Worm (Caenorhabditis elegans): ENCODE measurements around the gene mig-32.

Gene mig-32

ce11 chrIV:12047552-12048347 is 44.3 kb downstream of the mig-32 start, which contains the start of gene T12G3.4:
TSS of gene T12G3.4 (plus strand) at chrIV:12048256.
- TF ChIP-seq sea-2 (GFP tag; optimal IDR thresholded peaks at IDR 0.05) (no peak), pha-4 (tag; optimal IDR thresholded peaks at IDR 0.05) (peak; percentile 90)

DNA sequence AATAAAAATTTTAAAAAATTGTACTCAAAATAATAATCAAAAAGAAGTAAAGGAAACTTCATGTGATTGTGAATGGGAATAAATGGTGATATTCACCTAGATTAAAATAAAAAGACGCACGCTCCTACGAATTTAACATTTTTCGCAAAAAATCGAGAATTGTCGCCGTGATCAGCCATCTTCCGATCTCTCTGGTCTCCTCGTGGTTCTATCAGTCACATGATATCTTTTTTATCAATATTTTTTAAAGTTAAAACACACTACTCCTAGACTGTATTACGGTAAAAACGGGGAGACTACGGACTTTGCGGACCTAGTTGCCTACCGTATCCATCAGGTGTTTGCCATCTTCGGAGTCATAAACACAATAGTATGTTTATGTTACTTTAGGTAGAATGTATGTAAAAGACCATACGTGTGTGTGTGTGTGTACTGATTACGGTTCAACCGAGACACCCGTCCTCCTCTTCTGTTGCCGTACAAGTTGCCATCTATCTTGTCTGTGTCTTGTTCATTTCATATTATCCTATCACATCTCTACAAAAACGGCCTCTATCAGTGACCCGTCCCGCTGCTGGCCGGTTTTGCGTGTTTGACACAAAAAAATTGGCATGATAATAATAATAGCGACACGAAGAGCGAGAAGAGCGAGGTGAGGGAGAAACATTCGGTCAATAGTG is 45.3 kb downstream of the mig-32 start, which contains the start of gene T12G3.2:
TSS of gene T12G3.2 (minus strand) at position 444 of the 680 bp plus-strand sequence.
- TF ChIP-seq sea-2 (GFP tag; optimal IDR thresholded peaks at IDR 0.05) (no peak), hmg-11 (tag; optimal IDR thresholded peaks at IDR 0.05) (no peak), elt-1 (tag; optimal IDR thresholded peaks at IDR 0.05) (no peak), fkh-2 (tag; optimal IDR thresholded peaks at IDR 0.05) (no peak), nhr-43 (tag; optimal IDR thresholded peaks at IDR 0.05; ENCODE audit: poor library complexity, severe bottlenecking) (peak; percentile 16), ztf-4 (tag; optimal IDR thresholded peaks at IDR 0.05) (no peak), aly-2 (tag; optimal IDR thresholded peaks at IDR 0.05) (no peak), nfya-1 (tag; optimal IDR thresholded peaks at IDR 0.05; ENCODE audit: insufficient read depth) (no peak), lin-15B (tag; optimal IDR thresholded peaks at IDR 0.05) (no peak), elt-2 (tag; optimal IDR thresholded peaks at IDR 0.05) (peak; percentile 82), tbx-2 (tag; optimal IDR thresholded peaks at IDR 0.05) (no peak), pha-4 (tag; optimal IDR thresholded peaks at IDR 0.05) (peak; percentile 28), ceh-28 (tag; optimal IDR thresholded peaks at IDR 0.05) (peak; percentile 7), ceh-82 (tag; optimal IDR thresholded peaks at IDR 0.05) (no peak), mml-1 (tag; optimal IDR thresholded peaks at IDR 0.05) (no peak), skn-1 (tag; optimal IDR thresholded peaks at IDR 0.05) (no peak), R02D3.7 (tag; optimal IDR thresholded peaks at IDR 0.05) (no peak), nhr-67 (tag; optimal IDR thresholded peaks at IDR 0.05) (no peak), nhr-237 (tag; optimal IDR thresholded peaks at IDR 0.05) (no peak), egl-5 (tag; optimal IDR thresholded peaks at IDR 0.05) (no peak), elt-3 (tag; optimal IDR thresholded peaks at IDR 0.05) (peak in 1 of 3 experiments; percentile 59), egl-27 (tag; optimal IDR thresholded peaks at IDR 0.05) (no peak), nhr-12 (tag; optimal IDR thresholded peaks at IDR 0.05) (no peak), ceh-16 (tag; optimal IDR thresholded peaks at IDR 0.05) (no peak), jun-1 (tag; optimal IDR thresholded peaks at IDR 0.05) (peak; percentile 10), pqm-1 (tag; optimal IDR thresholded peaks at IDR 0.05) (peak; percentile 52), ama-1 (optimal IDR thresholded peaks at IDR 0.05) (no peak), nhr-77 (tag; optimal IDR thresholded peaks at IDR 0.05) (no peak), fkh-10 (GFP tag; optimal IDR thresholded peaks at IDR 0.05) (no peak), ztf-11 (tag; optimal IDR thresholded peaks at IDR 0.05) (no peak), fos-1 (tag; optimal IDR thresholded peaks at IDR 0.05) (no peak), nhr-23 (tag; optimal IDR thresholded peaks at IDR 0.05) (peak; percentile 13), lsy-12 (tag; optimal IDR thresholded peaks at IDR 0.05) (peak; percentile 1), ceh-9 (tag; optimal IDR thresholded peaks at IDR 0.05) (no peak), unc-62 (GFP tag; optimal IDR thresholded peaks at IDR 0.05) (no peak), daf-12 (tag; optimal IDR thresholded peaks at IDR 0.05) (no peak), unc-39 (tag; optimal IDR thresholded peaks at IDR 0.05) (no peak), nhr-25 (tag; optimal IDR thresholded peaks at IDR 0.05) (peak; percentile 1), nhr-76 (tag; optimal IDR thresholded peaks at IDR 0.05) (no peak), ZK546.5 (tag; optimal IDR thresholded peaks at IDR 0.05) (no peak), eor-1 (tag; optimal IDR thresholded peaks at IDR 0.05) (no peak), snpc-4 (tag; optimal IDR thresholded peaks at IDR 0.05) (no peak), zag-1 (tag; optimal IDR thresholded peaks at IDR 0.05) (no peak), lin-39 (tag; optimal IDR thresholded peaks at IDR 0.05) (no peak), nhr-28 (tag; optimal IDR thresholded peaks at IDR 0.05) (no peak), mdl-1 (tag; optimal IDR thresholded peaks at IDR 0.05) (no peak), nhr-11 (tag; optimal IDR thresholded peaks at IDR 0.05) (no peak)
